Worm (Caenorhabditis elegans) whole organism, young adult: ENCODE measurements around the gene rpi-2.
A peak's percentile ranks its signal among the peaks of the same experiment; 100 is the strongest.

Experiments used
- F49E8.2 ChIP-seq: sonication (generic microtip); optimal IDR thresholded peaks from 3 replicates; lab custom pipeline; 2017; ENCODE audit warnings: missing genetic modification characterization, mild to moderate bottlenecking, missing compliant biosample characterization, antibody characterized with exemption, moderate library complexity; ENCODE audit not compliant: insufficient read depth
- dox-1 ChIP-seq: fragments of 200-800 bp; sonication (Bioruptor generic); IDR thresholded peaks from 2 replicates; pipeline ENCODE4 v1.3.6; 2022; ENCODE audit warnings: missing genetic modification reagents, missing genetic modification characterization, missing compliant biosample characterization
- hmg-1.2 ChIP-seq: fragments of 200-800 bp; sonication (Bioruptor generic); IDR thresholded peaks from 2 replicates; pipeline ENCODE4 v1.3.6; 2022; ENCODE audit warnings: missing genetic modification reagents, missing genetic modification characterization, missing compliant biosample characterization
- madf-10 ChIP-seq: sonication (generic microtip); optimal IDR thresholded peaks from 2 replicates; lab custom pipeline; 2016; ENCODE audit warnings: mild to moderate bottlenecking, missing genetic modification characterization, missing compliant biosample characterization
- rpc-1 ChIP-seq, 2 experiments: fragments of 150-350 bp in 1 of 2; sonication (generic microtip) in 1 of 2; optimal IDR thresholded peaks; 2 replicates each; lab custom pipeline; 2014 to 2018; ENCODE audit warnings: missing biosample characterization in 1 of 2, missing genetic modification characterization in 1 of 2, missing genetic modification reagents in 1 of 2, missing genotype in 1 of 2
- snpc-4 ChIP-seq, 5 experiments: fragments of 150-350 bp in 1 of 5; sonication (generic microtip) in 4 of 5; optimal IDR thresholded peaks; 2 replicates each; lab custom pipeline; 2014 to 2018; ENCODE audit warnings: missing genetic modification characterization in 5 of 5, missing biosample characterization in 3 of 5, antibody characterized with exemption in 2 of 5, mild to moderate bottlenecking in 2 of 5, missing compliant biosample characterization in 2 of 5, missing genotype in 2 of 5, moderate library complexity in 2 of 5, missing genetic modification reagents in 1 of 5
- tlf-1 ChIP-seq: fragments of 200-800 bp; sonication (Bioruptor generic); optimal IDR thresholded peaks from 2 replicates; lab custom pipeline; 2018; ENCODE audit warnings: mild to moderate bottlenecking, missing genetic modification characterization, missing compliant biosample characterization
- unc-130 ChIP-seq: sonication (generic microtip); optimal IDR thresholded peaks from 2 replicates; lab custom pipeline; 2016; ENCODE audit warnings: missing genetic modification reagents, missing genetic modification characterization, missing compliant biosample characterization

ce11 chrIV:1708426-1708826 is 2.6 kb upstream of the rpi-2 start:
- TF ChIP-seq madf-10: no peak
- TF ChIP-seq hmg-1.2 (GFP tag; lab: Robert Waterston, UW): peak; percentile 40
- peak; percentile 81 for TF ChIP-seq F49E8.2 (tag; lab: Kevin White, UChicago)
- peak; percentile 14 for TF ChIP-seq tlf-1 (GFP tag; lab: Kevin White, UChicago)
- TF ChIP-seq rpc-1 (optimal IDR thresholded peaks at IDR 0.05; lab: Kevin White, UChicago): no peak
- no peak for TF ChIP-seq rpc-1 (tag; optimal IDR thresholded peaks at IDR 0.05; lab: Kevin White, UChicago)
- peak; percentile 20 for TF ChIP-seq unc-130 (GFP tag; lab: Kevin White, UChicago)
- TF ChIP-seq snpc-4 (GFP tag; optimal IDR thresholded peaks at IDR 0.05; lab: Kevin White, UChicago): peak; percentile 16
- TF ChIP-seq snpc-4 (tag; optimal IDR thresholded peaks at IDR 0.05; lab: Kevin White, UChicago): no peak
- no peak for TF ChIP-seq dox-1 (GFP tag; lab: Robert Waterston, UW)
